Worm (Caenorhabditis elegans) whole organism, L3 larva: ENCODE data around the gene B0454.6.

Experiments used
- R02D3.7 ChIP-seq: fragments of 150-350 bp; optimal IDR thresholded peaks from 2 replicates; lab custom pipeline; 2014; ENCODE audit warnings: missing biosample characterization, missing genetic modification characterization
- ZK546.5 ChIP-seq: sonication (generic microtip); optimal IDR thresholded peaks from 2 replicates; lab custom pipeline; 2017; ENCODE audit warnings: missing biosample characterization, missing genetic modification characterization
- aly-2 ChIP-seq: fragments of 150-350 bp; optimal IDR thresholded peaks from 2 replicates; lab custom pipeline; 2014; ENCODE audit warnings: missing biosample characterization, missing genetic modification characterization
- ceh-16 ChIP-seq: sonication (generic microtip); optimal IDR thresholded peaks from 2 replicates; lab custom pipeline; 2017; ENCODE audit warnings: missing biosample characterization, missing genetic modification characterization
- ceh-9 ChIP-seq: sonication (generic microtip); optimal IDR thresholded peaks from 2 replicates; lab custom pipeline; 2018; ENCODE audit warnings: missing biosample characterization, missing genetic modification characterization
- daf-12 ChIP-seq: fragments of 150-350 bp; optimal IDR thresholded peaks from 2 replicates; lab custom pipeline; 2014; ENCODE audit warnings: missing biosample characterization, missing genetic modification reagents, missing genetic modification characterization
- egl-27 ChIP-seq: sonication (generic microtip); optimal IDR thresholded peaks from 4 replicates; lab custom pipeline; 2017; ENCODE audit warnings: missing biosample characterization, missing genetic modification reagents, missing genetic modification characterization
- elt-1 ChIP-seq: fragments of 150-350 bp; optimal IDR thresholded peaks from 2 replicates; lab custom pipeline; 2014; ENCODE audit warnings: missing biosample characterization, missing genetic modification characterization
- elt-2 ChIP-seq: sonication (generic microtip); optimal IDR thresholded peaks from 2 replicates; lab custom pipeline; 2016; ENCODE audit warnings: missing genetic modification reagents, mild to moderate bottlenecking, missing genetic modification characterization, missing compliant biosample characterization
- eor-1 ChIP-seq, 2 experiments: fragments of 150-350 bp; optimal IDR thresholded peaks; 2 replicates each; lab custom pipeline; 2014 to 2018; ENCODE audit warnings: missing biosample characterization in 2 of 2, missing genetic modification characterization in 2 of 2
- fkh-10 ChIP-seq: sonication (generic microtip); optimal IDR thresholded peaks from 2 replicates; lab custom pipeline; 2017; ENCODE audit warnings: missing biosample characterization, missing genetic modification reagents, missing genetic modification characterization
- fos-1 ChIP-seq: fragments of 150-350 bp; optimal IDR thresholded peaks from 2 replicates; lab custom pipeline; 2014; ENCODE audit warnings: missing biosample characterization, missing genetic modification characterization
- lin-15B ChIP-seq: fragments of 150-350 bp; optimal IDR thresholded peaks from 2 replicates; lab custom pipeline; 2014; ENCODE audit warnings: missing biosample characterization, missing genetic modification characterization
- lsy-12 ChIP-seq: sonication (generic microtip); optimal IDR thresholded peaks from 2 replicates; lab custom pipeline; 2016; ENCODE audit warnings: mild to moderate bottlenecking, missing genetic modification characterization, missing compliant biosample characterization
- mml-1 ChIP-seq: fragments of 150-350 bp; sonication (generic microtip); optimal IDR thresholded peaks from 3 replicates; lab custom pipeline; 2014; ENCODE audit warnings: missing biosample characterization, missing genetic modification characterization
- nfya-1 ChIP-seq: sonication (generic microtip); optimal IDR thresholded peaks from 2 replicates; lab custom pipeline; 2017; ENCODE audit warnings: missing genetic modification characterization, mild to moderate bottlenecking, missing compliant biosample characterization, antibody characterized with exemption, moderate library complexity; ENCODE audit not compliant: insufficient read depth
- nhr-12 ChIP-seq: fragments of 150-350 bp; optimal IDR thresholded peaks from 2 replicates; lab custom pipeline; 2014; ENCODE audit warnings: missing biosample characterization, missing genetic modification characterization
- nhr-23 ChIP-seq: fragments of 150-350 bp; optimal IDR thresholded peaks from 2 replicates; lab custom pipeline; 2014; ENCODE audit warnings: missing biosample characterization, missing genetic modification reagents, missing genetic modification characterization
- nhr-237 ChIP-seq: fragments of 150-350 bp; optimal IDR thresholded peaks from 2 replicates; lab custom pipeline; 2014; ENCODE audit warnings: missing biosample characterization, missing genetic modification characterization
- nhr-28 ChIP-seq: fragments of 150-350 bp; optimal IDR thresholded peaks from 2 replicates; lab custom pipeline; 2014; ENCODE audit warnings: missing biosample characterization, missing genetic modification characterization
- nhr-43 ChIP-seq: sonication (generic microtip); optimal IDR thresholded peaks from 2 replicates; lab custom pipeline; 2016; ENCODE audit warnings: mild to moderate bottlenecking, missing genetic modification characterization, missing compliant biosample characterization; ENCODE audit not compliant: poor library complexity, severe bottlenecking
- nhr-67 ChIP-seq: fragments of 150-350 bp; optimal IDR thresholded peaks from 2 replicates; lab custom pipeline; 2014; ENCODE audit warnings: missing biosample characterization, missing genetic modification characterization
- nhr-77 ChIP-seq: fragments of 150-350 bp; optimal IDR thresholded peaks from 2 replicates; lab custom pipeline; 2014; ENCODE audit warnings: missing biosample characterization, missing genetic modification characterization
- pqm-1 ChIP-seq: fragments of 150-350 bp; optimal IDR thresholded peaks from 2 replicates; lab custom pipeline; 2017; ENCODE audit warnings: missing biosample characterization, missing genetic modification characterization, inconsistent platforms
- sea-2 ChIP-seq: fragments of 150-350 bp; sonication (generic microtip); optimal IDR thresholded peaks from 4 replicates; lab custom pipeline; 2014; ENCODE audit warnings: missing biosample characterization, missing genetic modification reagents, missing genetic modification characterization
- unc-39 ChIP-seq: sonication (generic microtip); optimal IDR thresholded peaks from 4 replicates; lab custom pipeline; 2017; ENCODE audit warnings: missing biosample characterization, missing genetic modification characterization
- unc-62 ChIP-seq: fragments of 150-350 bp; sonication (generic microtip); optimal IDR thresholded peaks from 4 replicates; lab custom pipeline; 2014; ENCODE audit warnings: missing biosample characterization, missing genetic modification reagents, missing genetic modification characterization
- zag-1 ChIP-seq: fragments of 150-350 bp; optimal IDR thresholded peaks from 2 replicates; lab custom pipeline; 2014; ENCODE audit warnings: missing biosample characterization, missing genetic modification characterization
- ztf-11 ChIP-seq: fragments of 150-350 bp; optimal IDR thresholded peaks from 2 replicates; lab custom pipeline; 2014; ENCODE audit warnings: missing biosample characterization, missing genetic modification characterization
- ztf-4 ChIP-seq: fragments of 150-350 bp; optimal IDR thresholded peaks from 2 replicates; lab custom pipeline; 2014; ENCODE audit warnings: missing biosample characterization, missing genetic modification characterization

The B0454.6 gene

ce11 chrII:3038453-3038909 is 5.9 kb downstream of the B0454.6 start, which contains the start of the genes B0454.26 and B0454.5:
Gene B0454.26, minus strand, starts transcription at chrII:3038553.
Gene B0454.5, plus strand, starts transcription at chrII:3038859.
- no peak for TF ChIP-seq nhr-23

- no peak for TF ChIP-seq ZK546.5 (tag; lab: Kevin White, UChicago)
- TF ChIP-seq fos-1: no peak
- no peak for TF ChIP-seq ceh-9
- TF ChIP-seq lsy-12 (tag; lab: Kevin White, UChicago): no peak
- no peak for TF ChIP-seq elt-1 (tag; lab: Kevin White, UChicago)
- no peak for TF ChIP-seq nhr-23
- no peak for TF ChIP-seq mml-1 (tag; lab: Kevin White, UChicago)
- TF ChIP-seq elt-2 (tag; lab: Kevin White, UChicago): no peak
Measured at ce11 chrII:3043358-3043757, 10.8 kb downstream of the B0454.6 start, which contains the start of gene B0454.8. Gene B0454.8, minus strand, starts transcription at chrII:3043458.

- TF ChIP-seq elt-1 (tag; lab: Kevin White, UChicago) (no peak), pqm-1 (tag; lab: Kevin White, UChicago) (no peak), nhr-43 (tag; lab: Kevin White, UChicago) (no peak)
Measured at ce11 chrII:3044023-3044422, 11.4 kb downstream of the B0454.6 start, which contains the start of gene sri-29. Gene sri-29, plus strand, starts transcription at chrII:3044323.

- TF ChIP-seq R02D3.7 (tag; lab: Kevin White, UChicago): no peak
- TF ChIP-seq ztf-11: no peak
- TF ChIP-seq mml-1 (tag; lab: Kevin White, UChicago): no peak
- TF ChIP-seq zag-1 (tag; lab: Kevin White, UChicago): no peak
- TF ChIP-seq fkh-10 (GFP tag; lab: Kevin White, UChicago): no peak
- no peak for TF ChIP-seq elt-2 (tag; lab: Kevin White, UChicago)
- TF ChIP-seq ceh-9: no peak
- TF ChIP-seq ZK546.5 (tag; lab: Kevin White, UChicago): no peak
- no peak for TF ChIP-seq pqm-1 (tag; lab: Kevin White, UChicago)
- no peak for TF ChIP-seq lsy-12 (tag; lab: Kevin White, UChicago)
- TF ChIP-seq egl-27: no peak
- TF ChIP-seq lin-15B (tag; lab: Kevin White, UChicago): no peak
- no peak for TF ChIP-seq nhr-67 (tag; lab: Kevin White, UChicago)
- TF ChIP-seq unc-62 (GFP tag; lab: Kevin White, UChicago): no peak
Measured at ce11 chrII:3045422-3045821, 12.8 kb downstream of the B0454.6 start.

- TF ChIP-seq fos-1 (no peak), egl-27 (no peak)
- TF ChIP-seq, all 47 proteins: peak for 0
Measured at ce11 chrII:3045875-3046274, 13.3 kb downstream of the B0454.6 start, which contains the start of gene sri-30. Gene sri-30, plus strand, starts transcription at chrII:3046175.

- TF ChIP-seq ceh-9 (no peak), nhr-28 (tag; lab: Kevin White, UChicago) (no peak), daf-12 (tag; lab: Kevin White, UChicago) (no peak), nhr-23 (no peak), unc-62 (GFP tag; lab: Kevin White, UChicago) (no peak), nhr-77 (tag; lab: Kevin White, UChicago) (no peak), fkh-10 (GFP tag; lab: Kevin White, UChicago) (no peak), elt-1 (tag; lab: Kevin White, UChicago) (no peak), ceh-16 (no peak), unc-39 (tag; lab: Kevin White, UChicago) (no peak), nhr-237 (no peak), ztf-4 (tag; lab: Kevin White, UChicago) (no peak), pqm-1 (tag; lab: Kevin White, UChicago) (no peak)
Measured at ce11 chrII:3048378-3048777, 15.8 kb downstream of the B0454.6 start, which contains the start of gene sri-28. Gene sri-28, plus strand, starts transcription at chrII:3048678.

- TF ChIP-seq lin-15B (tag; lab: Kevin White, UChicago): no peak
- TF ChIP-seq nhr-12 (tag; lab: Kevin White, UChicago): no peak
- no peak for TF ChIP-seq nhr-77 (tag; lab: Kevin White, UChicago)
- TF ChIP-seq zag-1 (tag; lab: Kevin White, UChicago): no peak
- no peak for TF ChIP-seq sea-2 (GFP tag; lab: Kevin White, UChicago)
- TF ChIP-seq nfya-1 (tag; lab: Kevin White, UChicago): no peak
- no peak for TF ChIP-seq nhr-23
- no peak for TF ChIP-seq unc-39 (tag; lab: Kevin White, UChicago)
- TF ChIP-seq aly-2 (tag; lab: Kevin White, UChicago): no peak
- TF ChIP-seq daf-12 (tag; lab: Kevin White, UChicago): no peak
- no peak for TF ChIP-seq nhr-28 (tag; lab: Kevin White, UChicago)
- TF ChIP-seq pqm-1 (tag; lab: Kevin White, UChicago): no peak
- no peak for TF ChIP-seq eor-1 (tag; optimal IDR thresholded peaks at IDR 0.05; lab: Kevin White, UChicago)
- no peak for TF ChIP-seq ceh-16
Measured at ce11 chrII:3048989-3049388, 16.4 kb downstream of the B0454.6 start.
